Worm (Caenorhabditis elegans): Measurements from ENCODE around the gene eif-3.D.
"Not testable (repeated sequence)": the region's sequence is repeated elsewhere in the genome, so short reads cannot be mapped to it uniquely, and the experiment has no call there.

The eif-3.D gene

ce11 chrIII:9007183-9007582 is 35.8 kb upstream of the eif-3.D start:
- TF ChIP-seq ceh-34 (tag; optimal IDR thresholded peaks at IDR 0.05) (no peak), ref-2 (tag; optimal IDR thresholded peaks at IDR 0.05) (peak; percentile 15), elt-2 (tag; optimal IDR thresholded peaks at IDR 0.05) (peak; percentile 39), sdc-2 (tag; optimal IDR thresholded peaks at IDR 0.05) (no peak), T23F11.4 (GFP tag; optimal IDR thresholded peaks at IDR 0.05) (peak; percentile 28), unc-55 (GFP tag; optimal IDR thresholded peaks at IDR 0.05) (peak; percentile 85), tbx-2 (tag; optimal IDR thresholded peaks at IDR 0.05) (peak; percentile 46), ceh-18 (tag; optimal IDR thresholded peaks at IDR 0.05) (peak; percentile 25), ztf-16 (tag; optimal IDR thresholded peaks at IDR 0.05) (no peak), F13H6.1 (tag; optimal IDR thresholded peaks at IDR 0.05) (no peak), dve-1 (tag; optimal IDR thresholded peaks at IDR 0.05) (peak; percentile 8), elt-4 (tag; optimal IDR thresholded peaks at IDR 0.05) (no peak), ceh-19 (GFP tag; optimal IDR thresholded peaks at IDR 0.05) (no peak), syd-9 (tag; optimal IDR thresholded peaks at IDR 0.05) (peak; percentile 87), sox-2 (GFP tag; IDR thresholded peaks at IDR 0.05) (no peak; the same call in 1 of the 2 replicates), fkh-10 (GFP tag; optimal IDR thresholded peaks at IDR 0.05) (no peak)

- TF ChIP-seq F13H6.1 (tag; optimal IDR thresholded peaks at IDR 0.05); ceh-19 (GFP tag; optimal IDR thresholded peaks at IDR 0.05); ceh-22 (tag; optimal IDR thresholded peaks at IDR 0.05): not testable (repeated sequence)
These were observed 34.6 kb upstream of the eif-3.D start, which contains the start of gene rab-6.1 for ce11 chrIII:9005905-9006372. rab-6.1 (minus strand) TSS chrIII:9005955.

- TF ChIP-seq dmd-4 (tag; optimal IDR thresholded peaks at IDR 0.05; ENCODE audit: borderline replicate concordance) = no peak
- no peak for TF ChIP-seq nfya-1 (tag; optimal IDR thresholded peaks at IDR 0.05)
- TF ChIP-seq sdc-2 (tag; optimal IDR thresholded peaks at IDR 0.05) = no peak
- TF ChIP-seq ceh-30 (tag; optimal IDR thresholded peaks at IDR 0.05) = no peak
- no peak for TF ChIP-seq pat-9 (tag; optimal IDR thresholded peaks at IDR 0.05)
- TF ChIP-seq fkh-10 (GFP tag; optimal IDR thresholded peaks at IDR 0.05) = no peak
- TF ChIP-seq ceh-14 (tag; optimal IDR thresholded peaks at IDR 0.05) = no peak
- TF ChIP-seq hlh-13 (GFP tag; optimal IDR thresholded peaks at IDR 0.05) = no peak
- TF ChIP-seq tbx-2 (tag; optimal IDR thresholded peaks at IDR 0.05) = no peak
These were observed 33.3 kb upstream of the eif-3.D start for ce11 chrIII:9004658-9005057.

- TF ChIP-seq hlh-8 (tag; optimal IDR thresholded peaks at IDR 0.05) (no peak), hlh-13 (GFP tag; optimal IDR thresholded peaks at IDR 0.05) (no peak), pros-1 (tag; optimal IDR thresholded peaks at IDR 0.05) (no peak), syd-9 (tag; optimal IDR thresholded peaks at IDR 0.05) (no peak), nhr-232 (tag; optimal IDR thresholded peaks at IDR 0.05) (no peak), ceh-6 (GFP tag; optimal IDR thresholded peaks at IDR 0.05) (no peak), odd-2 (tag; optimal IDR thresholded peaks at IDR 0.05) (no peak), C08G9.2 (tag; optimal IDR thresholded peaks at IDR 0.05) (no peak), fax-1 (tag; optimal IDR thresholded peaks at IDR 0.05) (no peak), F13H6.1 (tag; optimal IDR thresholded peaks at IDR 0.05) (no peak), ceh-19 (GFP tag; optimal IDR thresholded peaks at IDR 0.05) (no peak), ref-2 (tag; optimal IDR thresholded peaks at IDR 0.05) (no peak), ceh-9 (tag; optimal IDR thresholded peaks at IDR 0.05) (no peak), dve-1 (tag; optimal IDR thresholded peaks at IDR 0.05) (no peak), dmd-4 (tag; optimal IDR thresholded peaks at IDR 0.05; ENCODE audit: borderline replicate concordance) (no peak), ama-1 (optimal IDR thresholded peaks at IDR 0.05) (no peak), nhr-11 (tag; optimal IDR thresholded peaks at IDR 0.05) (no peak), T23F11.4 (GFP tag; optimal IDR thresholded peaks at IDR 0.05) (no peak), unc-42 (tag; optimal IDR thresholded peaks at IDR 0.05) (no peak), ceh-30 (tag; optimal IDR thresholded peaks at IDR 0.05) (no peak)
These were observed 31.2 kb upstream of the eif-3.D start, which contains the start of the genes F59B2.15 and zif-1 for ce11 chrIII:9002545-9002944. F59B2.15 (minus strand) TSS chrIII:9002645. zif-1 (plus strand) TSS chrIII:9002779.

ce11 chrIII:9001899-9002298 is 30.5 kb upstream of the eif-3.D start, which contains the start of gene rpn-6.2:
rpn-6.2 (minus strand) TSS chrIII:9001999.
- TF ChIP-seq ref-2 (tag; optimal IDR thresholded peaks at IDR 0.05) (no peak), C08G9.2 (tag; optimal IDR thresholded peaks at IDR 0.05) (no peak), C38D4.7 (GFP tag; optimal IDR thresholded peaks at IDR 0.05) (no peak), nhr-232 (tag; optimal IDR thresholded peaks at IDR 0.05) (no peak), rnt-1 (tag; optimal IDR thresholded peaks at IDR 0.05) (no peak), unc-86 (tag; optimal IDR thresholded peaks at IDR 0.05) (no peak), ceh-30 (tag; optimal IDR thresholded peaks at IDR 0.05) (no peak), madf-2 (tag; optimal IDR thresholded peaks at IDR 0.05) (no peak), pha-4 (tag; optimal IDR thresholded peaks at IDR 0.05) (no peak), odd-2 (tag; optimal IDR thresholded peaks at IDR 0.05) (no peak), sox-4 (tag; optimal IDR thresholded peaks at IDR 0.05) (no peak), lin-11 (tag; optimal IDR thresholded peaks at IDR 0.05) (no peak), ceh-34 (tag; optimal IDR thresholded peaks at IDR 0.05) (no peak), pag-3 (tag; optimal IDR thresholded peaks at IDR 0.05; ENCODE audit: borderline replicate concordance) (no peak), eyg-1 (tag; optimal IDR thresholded peaks at IDR 0.05) (no peak), sox-2 (GFP tag; IDR thresholded peaks at IDR 0.05) (no peak), F13H6.1 (tag; optimal IDR thresholded peaks at IDR 0.05) (no peak), unc-55 (GFP tag; optimal IDR thresholded peaks at IDR 0.05) (no peak), dve-1 (tag; optimal IDR thresholded peaks at IDR 0.05) (no peak), nfya-1 (tag; optimal IDR thresholded peaks at IDR 0.05) (no peak)

Data from whole organism, late embryonic.